Fruit fly (Drosophila melanogaster) whole organism, embryonic: ENCODE results near the gene CG9799.
A peak's percentile ranks its signal among the peaks of the same experiment; 100 is the strongest.

Experiments used
- Adf1 ChIP-seq: fragments of 200-800 bp; sonication (Bioruptor generic); IDR thresholded peaks from 2 replicates; pipeline ENCODE4 v1.3.6; 2022; ENCODE audit warnings: missing biosample characterization, missing genetic modification characterization
- Bteb2 ChIP-seq: fragments of 200-800 bp; sonication (Bioruptor generic); optimal IDR thresholded peaks from 2 replicates; lab custom pipeline; 2016; ENCODE audit warnings: missing biosample characterization, missing genetic modification characterization
- CG10147 ChIP-seq: fragments of 200-800 bp; sonication (Bioruptor generic); optimal IDR thresholded peaks from 2 replicates; lab custom pipeline; 2019; ENCODE audit warnings: missing biosample characterization, mild to moderate bottlenecking, missing genetic modification characterization, moderate library complexity
- CG10654 ChIP-seq: fragments of 200-800 bp; sonication (Bioruptor generic); optimal IDR thresholded peaks from 2 replicates; lab custom pipeline; 2016; ENCODE audit warnings: missing biosample characterization, missing genetic modification characterization
- CG11398 ChIP-seq: fragments of 200-800 bp; sonication (Bioruptor generic); optimal IDR thresholded peaks from 2 replicates; lab custom pipeline; 2016; ENCODE audit warnings: missing biosample characterization, missing genetic modification characterization
- CG12155 ChIP-seq: fragments of 200-800 bp; sonication (Bioruptor generic); optimal IDR thresholded peaks from 3 replicates; lab custom pipeline; 2016; ENCODE audit warnings: missing biosample characterization, missing genetic modification characterization
- CG17829 ChIP-seq: fragments of 200-800 bp; optimal IDR thresholded peaks from 2 replicates; lab custom pipeline; 2019; ENCODE audit warnings: missing biosample characterization, mild to moderate bottlenecking, missing genetic modification characterization, moderate library complexity
- CG18011 ChIP-seq: fragments of 200-800 bp; sonication (Bioruptor generic); optimal IDR thresholded peaks from 2 replicates; lab custom pipeline; 2017; ENCODE audit warnings: missing biosample characterization, missing genetic modification characterization, mild to moderate bottlenecking, moderate library complexity, missing genotype
- CG18476 ChIP-seq: fragments of 200-800 bp; sonication (Bioruptor generic); optimal IDR thresholded peaks from 2 replicates; lab custom pipeline; 2016; ENCODE audit warnings: missing biosample characterization, mild to moderate bottlenecking, missing genetic modification characterization
- CG18599 ChIP-seq: fragments of 200-800 bp; sonication (Bioruptor generic); optimal IDR thresholded peaks from 3 replicates; lab custom pipeline; 2017; ENCODE audit warnings: missing biosample characterization, missing genetic modification characterization, mild to moderate bottlenecking, moderate library complexity, missing genetic modification reagents
- CG18764 ChIP-seq: fragments of 200-800 bp; sonication (Bioruptor generic); optimal IDR thresholded peaks from 3 replicates; lab custom pipeline; 2016; ENCODE audit warnings: missing biosample characterization, missing genetic modification characterization
- CG2202 ChIP-seq: fragments of 200-800 bp; sonication (Bioruptor generic); optimal IDR thresholded peaks from 2 replicates; lab custom pipeline; 2018; ENCODE audit warnings: missing biosample characterization, mild to moderate bottlenecking, missing genetic modification characterization
- CG2712 ChIP-seq: fragments of 200-800 bp; optimal IDR thresholded peaks from 3 replicates; lab custom pipeline; 2019; ENCODE audit warnings: missing biosample characterization, mild to moderate bottlenecking, missing genetic modification characterization, moderate library complexity
- CG32532 ChIP-seq: fragments of 200-800 bp; sonication (Bioruptor generic); IDR thresholded peaks from 2 replicates; pipeline ENCODE4 v1.3.6; 2022; ENCODE audit warnings: missing biosample characterization, missing genetic modification characterization
- CG34422 ChIP-seq: fragments of 200-800 bp; sonication (Bioruptor generic); IDR thresholded peaks from 3 replicates; pipeline ENCODE4 v1.3.6; 2022; ENCODE audit warnings: missing biosample characterization, missing genetic modification characterization
- CG3995 ChIP-seq: fragments of 200-800 bp; sonication (Bioruptor generic); optimal IDR thresholded peaks from 3 replicates; lab custom pipeline; 2016; ENCODE audit warnings: missing biosample characterization, missing genetic modification characterization
- CG6791 ChIP-seq: fragments of 200-800 bp; sonication (Bioruptor generic); IDR thresholded peaks from 3 replicates; pipeline ENCODE4 v1.3.6; 2022; ENCODE audit warnings: missing biosample characterization, missing genetic modification characterization; ENCODE audit not compliant: partially characterized antibody
- CG8281 ChIP-seq: fragments of 200-800 bp; sonication (Bioruptor generic); optimal IDR thresholded peaks from 2 replicates; lab custom pipeline; 2018; ENCODE audit warnings: missing biosample characterization, mild to moderate bottlenecking, missing genetic modification characterization, moderate library complexity
- CG8388 ChIP-seq: fragments of 200-800 bp; sonication (Bioruptor generic); optimal IDR thresholded peaks from 2 replicates; lab custom pipeline; 2019; ENCODE audit warnings: missing biosample characterization, mild to moderate bottlenecking, missing genetic modification characterization, moderate library complexity
- Dek ChIP-seq: fragments of 200-800 bp; sonication (Bioruptor generic); optimal IDR thresholded peaks from 3 replicates; lab custom pipeline; 2019; ENCODE audit warnings: missing biosample characterization, mild to moderate bottlenecking, missing genetic modification characterization, moderate library complexity
- Dip3 ChIP-seq: fragments of 200-800 bp; sonication (Bioruptor generic); optimal IDR thresholded peaks from 3 replicates; lab custom pipeline; 2016; ENCODE audit warnings: missing biosample characterization, missing genetic modification characterization
- Drgx ChIP-seq: fragments of 200-800 bp; sonication (Bioruptor generic); IDR thresholded peaks from 2 replicates; pipeline ENCODE4 v1.3.6; 2022; ENCODE audit warnings: missing biosample characterization, missing genetic modification characterization
- Elba2 ChIP-seq: fragments of 200-800 bp; sonication (Bioruptor generic); optimal IDR thresholded peaks from 3 replicates; lab custom pipeline; 2016; ENCODE audit warnings: missing biosample characterization, missing genetic modification characterization
- Fer1 ChIP-seq: fragments of 200-800 bp; sonication (Bioruptor generic); optimal IDR thresholded peaks from 2 replicates; lab custom pipeline; 2017; ENCODE audit warnings: missing biosample characterization, mild to moderate bottlenecking, missing genetic modification characterization
- Gsc ChIP-seq: fragments of 200-800 bp; sonication (Bioruptor generic); IDR thresholded peaks from 2 replicates; pipeline ENCODE4 v1.3.6; 2022; ENCODE audit warnings: missing biosample characterization, missing genetic modification characterization
- Gug ChIP-seq: fragments of 200-800 bp; sonication (Bioruptor generic); IDR thresholded peaks from 4 replicates; pipeline ENCODE4 v1.3.6; 2022; ENCODE audit warnings: missing biosample characterization, missing genetic modification characterization
- H15 ChIP-seq: fragments of 200-800 bp; sonication (Bioruptor generic); IDR thresholded peaks from 3 replicates; pipeline ENCODE4 v1.3.6; 2022; ENCODE audit warnings: missing biosample characterization, missing genetic modification characterization
- HLHmδ ChIP-seq: fragments of 200-800 bp; sonication (Bioruptor generic); optimal IDR thresholded peaks from 2 replicates; lab custom pipeline; 2018; ENCODE audit warnings: missing biosample characterization, mild to moderate bottlenecking, missing genetic modification characterization, moderate library complexity
- Hmx ChIP-seq: fragments of 200-800 bp; sonication (Bioruptor generic); optimal IDR thresholded peaks from 2 replicates; lab custom pipeline; 2016; ENCODE audit warnings: missing biosample characterization, missing genetic modification characterization
- Jarid2 ChIP-seq: fragments of 200-800 bp; sonication (Bioruptor generic); optimal IDR thresholded peaks from 3 replicates; lab custom pipeline; 2017; ENCODE audit warnings: mild to moderate bottlenecking, missing biosample characterization, missing genetic modification reagents, missing genetic modification characterization
- Lhr ChIP-seq: fragments of 200-800 bp; sonication (Bioruptor generic); optimal IDR thresholded peaks from 3 replicates; lab custom pipeline; 2017; ENCODE audit warnings: mild to moderate bottlenecking, missing biosample characterization, missing genetic modification reagents, missing genetic modification characterization
- MBD-R2 ChIP-seq: fragments of 200-800 bp; sonication (Bioruptor generic); IDR thresholded peaks from 2 replicates; pipeline ENCODE4 v1.3.6; 2022; ENCODE audit warnings: missing biosample characterization, missing genetic modification characterization
- NK7.1 ChIP-seq: fragments of 200-800 bp; sonication (Bioruptor generic); optimal IDR thresholded peaks from 3 replicates; lab custom pipeline; 2016; ENCODE audit warnings: missing biosample characterization, missing genetic modification characterization
- Rfx ChIP-seq: fragments of 200-800 bp; sonication (Bioruptor generic); IDR thresholded peaks from 2 replicates; pipeline ENCODE4 v1.3.6; 2022; ENCODE audit warnings: missing biosample characterization, missing genetic modification characterization
- ash1 ChIP-seq: fragments of 200-800 bp; sonication (Bioruptor generic); optimal IDR thresholded peaks from 2 replicates; lab custom pipeline; 2018; ENCODE audit warnings: missing biosample characterization, mild to moderate bottlenecking, missing genetic modification characterization
- br ChIP-seq: fragments of >200 bp; optimal IDR thresholded peaks from 2 replicates; lab custom pipeline; 2017
- cas ChIP-seq: fragments of 200-800 bp; sonication (Bioruptor generic); IDR thresholded peaks from 2 replicates; pipeline ENCODE4 v1.3.6; 2022; ENCODE audit warnings: missing biosample characterization, missing genetic modification characterization
- corto ChIP-seq: fragments of 200-800 bp; sonication (Bioruptor generic); optimal IDR thresholded peaks from 2 replicates; lab custom pipeline; 2016; ENCODE audit warnings: missing biosample characterization, mild to moderate bottlenecking, missing genetic modification characterization, moderate library complexity
- cwo ChIP-seq: fragments of 200-800 bp; sonication (Bioruptor generic); optimal IDR thresholded peaks from 3 replicates; lab custom pipeline; 2017; ENCODE audit warnings: missing biosample characterization, missing genetic modification characterization, mild to moderate bottlenecking, moderate library complexity, missing genetic modification reagents
- danr ChIP-seq: fragments of 200-800 bp; sonication (Bioruptor generic); IDR thresholded peaks from 2 replicates; pipeline ENCODE4 v1.3.6; 2022; ENCODE audit warnings: missing biosample characterization, missing genetic modification characterization
- exex ChIP-seq: fragments of 200-800 bp; sonication (Bioruptor generic); optimal IDR thresholded peaks from 4 replicates; lab custom pipeline; 2018; ENCODE audit warnings: missing biosample characterization, mild to moderate bottlenecking, missing genetic modification characterization, moderate library complexity
- org-1 ChIP-seq: fragments of 200-800 bp; sonication (Bioruptor generic); optimal IDR thresholded peaks from 2 replicates; lab custom pipeline; 2017; ENCODE audit warnings: missing biosample characterization, missing genetic modification characterization
- repo ChIP-seq: fragments of 200-800 bp; sonication (Bioruptor generic); optimal IDR thresholded peaks from 2 replicates; lab custom pipeline; 2016; ENCODE audit warnings: missing biosample characterization, missing genetic modification characterization
- sisA ChIP-seq: fragments of 200-800 bp; sonication (Bioruptor generic); IDR thresholded peaks from 2 replicates; pipeline ENCODE4 v1.3.6; 2022; ENCODE audit warnings: missing biosample characterization, missing genetic modification characterization
- sqz ChIP-seq: fragments of 200-800 bp; sonication (Bioruptor generic); optimal IDR thresholded peaks from 3 replicates; lab custom pipeline; 2018; ENCODE audit warnings: missing biosample characterization, mild to moderate bottlenecking, missing genetic modification characterization
- stwl ChIP-seq: fragments of 200-800 bp; sonication (Bioruptor generic); optimal IDR thresholded peaks from 3 replicates; lab custom pipeline; 2018; ENCODE audit warnings: missing biosample characterization, mild to moderate bottlenecking, missing genetic modification characterization, moderate library complexity
- twi ChIP-seq: fragments of 200-800 bp; optimal IDR thresholded peaks from 2 replicates; lab custom pipeline; 2019; ENCODE audit warnings: missing biosample characterization, mild to moderate bottlenecking, missing genetic modification characterization, moderate library complexity
- unc-4 ChIP-seq: fragments of 200-800 bp; sonication (Bioruptor generic); IDR thresholded peaks from 2 replicates; pipeline ENCODE4 v1.3.6; 2022; ENCODE audit warnings: missing biosample characterization, missing genetic modification characterization; ENCODE audit not compliant: partially characterized antibody

Gene CG9799

DNA sequence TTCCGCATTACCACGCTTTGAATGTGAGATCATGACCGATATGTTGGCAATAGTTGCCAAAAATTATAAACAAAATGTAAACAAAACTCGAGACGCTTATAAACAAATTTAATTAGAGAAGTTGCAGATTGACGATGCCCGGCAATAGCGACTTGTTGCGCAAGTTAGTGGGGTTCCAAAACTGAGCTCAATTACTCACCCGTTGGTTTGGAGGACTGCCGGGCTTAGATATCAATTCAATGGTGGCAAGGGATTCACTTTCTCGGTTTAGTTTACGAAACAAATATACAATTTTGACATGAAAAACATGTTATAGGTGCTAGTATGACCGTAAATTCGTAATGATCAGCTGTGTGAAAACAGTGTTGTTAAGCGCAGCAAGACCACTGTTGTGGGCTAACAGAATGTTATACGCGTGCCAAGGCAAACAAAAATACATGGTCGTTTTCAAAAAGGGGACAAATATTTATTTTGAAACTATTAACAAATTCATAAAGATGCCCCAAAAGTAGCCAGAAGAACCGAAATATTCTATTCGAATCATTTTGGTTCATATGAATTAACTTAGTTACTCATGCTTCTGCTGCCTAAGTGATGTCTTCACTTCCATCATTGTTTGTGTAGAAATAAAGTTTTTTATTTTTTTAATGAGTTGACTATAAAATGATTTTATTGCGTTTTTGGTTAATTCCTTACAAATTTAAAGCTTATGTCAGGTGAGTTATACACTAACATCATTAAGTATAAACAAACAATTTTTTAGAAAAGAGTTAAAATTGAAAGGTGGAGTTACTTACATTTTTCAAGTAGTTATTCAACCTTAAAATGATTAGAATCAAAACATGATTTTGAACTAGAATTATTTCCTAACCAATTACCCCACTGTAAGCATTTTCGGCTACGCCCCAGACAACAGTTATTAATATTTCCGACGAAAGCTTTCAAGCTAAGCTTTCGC, 21.7 kb downstream of the CG9799 start, which contains the start of gene Elp6 (continued):
- TF ChIP-seq CG2202 = no peak
- TF ChIP-seq CG12155 (GFP tag; lab: Kevin White, UChicago) = peak; percentile 32
- peak; percentile 47 for TF ChIP-seq CG18764 (GFP tag; lab: Kevin White, UChicago)
- peak; percentile 4 for TF ChIP-seq NK7.1
- TF ChIP-seq exex (tag; lab: Kevin White, UChicago) = peak; percentile 33
- TF ChIP-seq CG6791 (GFP tag; lab: Robert Waterston, UW) = no peak
- TF ChIP-seq CG11398 (GFP tag; lab: Kevin White, UChicago) = peak; percentile 45
- peak; percentile 61 for TF ChIP-seq org-1 (GFP tag; lab: Kevin White, UChicago)
- TF ChIP-seq ash1 (GFP tag; lab: Kevin White, UChicago) = no peak
- peak; percentile 25 for TF ChIP-seq CG3995 (GFP tag; lab: Kevin White, UChicago)
- TF ChIP-seq sqz = peak; percentile 2
- TF ChIP-seq CG17829 = no peak
- TF ChIP-seq corto (GFP tag; lab: Kevin White, UChicago) = no peak
- TF ChIP-seq Gsc = 0 out of 2 replicates have a peak, but pooled peaks have one; percentile 25
- peak; percentile 36 for TF ChIP-seq CG8388
- TF ChIP-seq HLHmδ (GFP tag; lab: Kevin White, UChicago) = no peak
- TF ChIP-seq stwl (tag; lab: Kevin White, UChicago) = peak; percentile 85
- peak; percentile 53; the same call in 2 of the 4 replicates for TF ChIP-seq Gug (GFP tag; lab: Robert Waterston, UW)
- peak; percentile 63 for TF ChIP-seq Drgx (GFP tag; lab: Robert Waterston, UW)
- peak; percentile 77 for TF ChIP-seq CG10147 (GFP tag; lab: Kevin White, UChicago)
- TF ChIP-seq MBD-R2 = peak; percentile 60; the same call in 1 of the 2 replicates
- TF ChIP-seq Fer1 (GFP tag; lab: Kevin White, UChicago) = peak; percentile 47
- no peak for TF ChIP-seq Adf1
- TF ChIP-seq Dek (tag; lab: Kevin White, UChicago) = peak; percentile 60
- peak; percentile 61 for TF ChIP-seq CG34422 (GFP tag; lab: Robert Waterston, UW)
- TF ChIP-seq Dip3 (GFP tag; lab: Kevin White, UChicago) = peak; percentile 47
- TF ChIP-seq cas (GFP tag; lab: Robert Waterston, UW) = no peak
- peak; percentile 38 for TF ChIP-seq CG10654 (GFP tag; lab: Kevin White, UChicago)
- 0 out of 2 replicates have a peak, but pooled peaks have one; percentile 43 for TF ChIP-seq danr (GFP tag; lab: Robert Waterston, UW)
- peak; percentile 42 for TF ChIP-seq CG8281
- no peak for TF ChIP-seq Lhr (GFP tag; lab: Kevin White, UChicago)
- peak; percentile 28 for TF ChIP-seq Hmx
- TF ChIP-seq twi (tag; lab: Kevin White, UChicago) = no peak
- peak; percentile 67 for TF ChIP-seq CG32532 (GFP tag; lab: Robert Waterston, UW)
- TF ChIP-seq CG2712 (tag; lab: Kevin White, UChicago) = peak; percentile 47
- TF ChIP-seq CG18476 = peak; percentile 75
- no peak for TF ChIP-seq Elba2
- TF ChIP-seq CG18599 = peak; percentile 78
- peak; percentile 63; the same call in 1 of the 2 replicates for TF ChIP-seq sisA (GFP tag; lab: Robert Waterston, UW)
- TF ChIP-seq cwo (GFP tag; lab: Kevin White, UChicago) = peak; percentile 59
- peak; percentile 62 for TF ChIP-seq Bteb2 (GFP tag; lab: Kevin White, UChicago)
- TF ChIP-seq unc-4 = no peak; the same call in 1 of the 2 replicates
- peak; percentile 10 for TF ChIP-seq CG18011 (GFP tag; lab: Kevin White, UChicago)
- TF ChIP-seq Jarid2 (GFP tag; lab: Kevin White, UChicago) = peak; percentile 25
- TF ChIP-seq Rfx (GFP tag; lab: Robert Waterston, UW) = peak; percentile 84
- TF ChIP-seq br (lab: Kevin White, UChicago) = no peak
- TF ChIP-seq H15 = peak; percentile 44; the same call in 1 of the 3 replicates
- TF ChIP-seq repo (GFP tag; lab: Kevin White, UChicago) = peak; percentile 23
